Worm (Caenorhabditis elegans): ENCODE data around the gene F58E2.2.

DNA sequence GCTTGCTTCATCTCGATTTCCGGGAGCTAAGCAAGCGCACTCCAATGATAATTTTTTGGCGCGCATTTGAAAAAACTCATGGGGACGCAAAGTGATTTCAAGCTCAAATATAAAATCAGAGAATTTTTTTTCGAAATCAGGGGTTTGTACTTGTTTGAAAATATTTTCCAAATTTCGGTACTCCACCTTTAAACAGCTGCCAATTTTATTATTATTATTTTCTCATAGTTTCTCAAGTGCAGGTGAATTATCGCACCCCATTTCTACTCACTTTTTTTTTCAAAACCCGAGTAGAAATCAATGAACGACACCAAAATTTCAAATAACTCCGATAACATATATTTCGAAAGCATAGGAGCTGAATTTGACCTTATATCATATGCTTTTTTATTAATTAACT lies 34.3 kb downstream of the F58E2.2 start, which contains the start of gene srz-83:
- TF ChIP-seq ztf-11 (tag; optimal IDR thresholded peaks at IDR 0.05), result no peak
- no peak for TF ChIP-seq snpc-4 (tag; optimal IDR thresholded peaks at IDR 0.05)

All from whole organism, mixed stage, embryonic.